Fruit fly (Drosophila melanogaster) whole organism, embryonic: Measurements from ENCODE around the gene CG33203.
A peak's percentile ranks its signal among the peaks of the same experiment; 100 is the strongest.

Experiments
- Antp ChIP-seq: fragments of 200-800 bp; sonication (Bioruptor generic); optimal IDR thresholded peaks from 3 replicates; lab custom pipeline; 2016; ENCODE audit warnings: missing biosample characterization, missing genetic modification characterization
- BtbVII ChIP-seq: fragments of 200-800 bp; sonication (Bioruptor generic); optimal IDR thresholded peaks from 3 replicates; lab custom pipeline; 2017; ENCODE audit warnings: missing biosample characterization, mild to moderate bottlenecking, missing genetic modification characterization
- CG10209 ChIP-seq: fragments of 200-800 bp; sonication (Bioruptor generic); optimal IDR thresholded peaks from 3 replicates; lab custom pipeline; 2017; ENCODE audit warnings: missing biosample characterization, mild to moderate bottlenecking, missing genetic modification characterization, missing genetic modification reagents
- CG10979 ChIP-seq: fragments of 200-800 bp; sonication (Bioruptor generic); optimal IDR thresholded peaks from 2 replicates; lab custom pipeline; 2018; ENCODE audit warnings: missing biosample characterization, mild to moderate bottlenecking, missing genetic modification characterization, moderate library complexity
- CG11696 ChIP-seq: fragments of 200-800 bp; sonication (Bioruptor generic); IDR thresholded peaks from 2 replicates; pipeline ENCODE4 v1.3.6; 2022; ENCODE audit warnings: missing biosample characterization, missing genetic modification characterization
- CG12659 ChIP-seq: fragments of 200-800 bp; sonication (Bioruptor generic); optimal IDR thresholded peaks from 3 replicates; lab custom pipeline; 2017; ENCODE audit warnings: mild to moderate bottlenecking, missing biosample characterization, missing genetic modification reagents, missing genetic modification characterization
- CG13287 ChIP-seq: fragments of 200-800 bp; sonication (Bioruptor generic); IDR thresholded peaks from 2 replicates; pipeline ENCODE4 v1.3.6; 2022; ENCODE audit warnings: missing biosample characterization, missing genetic modification characterization; ENCODE audit not compliant: partially characterized antibody
- CG14441 ChIP-seq: fragments of 200-800 bp; sonication (Bioruptor generic); IDR thresholded peaks from 2 replicates; pipeline ENCODE4 v1.3.6; 2022; ENCODE audit warnings: missing biosample characterization, missing genetic modification characterization
- CG1529 ChIP-seq: fragments of 200-800 bp; sonication (Bioruptor generic); optimal IDR thresholded peaks from 3 replicates; lab custom pipeline; 2018; ENCODE audit warnings: missing biosample characterization, missing genetic modification characterization
- CG1603 ChIP-seq: fragments of 200-800 bp; sonication (Bioruptor generic); optimal IDR thresholded peaks from 2 replicates; lab custom pipeline; 2019; ENCODE audit warnings: missing biosample characterization, mild to moderate bottlenecking, missing genetic modification characterization, moderate library complexity
- CG17385 ChIP-seq: fragments of 200-800 bp; sonication (Bioruptor generic); optimal IDR thresholded peaks from 3 replicates; lab custom pipeline; 2018; ENCODE audit warnings: missing biosample characterization, mild to moderate bottlenecking, missing genetic modification characterization
- CG4617 ChIP-seq: fragments of 200-800 bp; sonication (Bioruptor generic); optimal IDR thresholded peaks from 3 replicates; lab custom pipeline; 2016; ENCODE audit warnings: missing biosample characterization, missing genetic modification characterization, borderline replicate concordance
- CG6654 ChIP-seq: fragments of 200-800 bp; sonication (Bioruptor generic); optimal IDR thresholded peaks from 2 replicates; lab custom pipeline; 2017; ENCODE audit warnings: missing biosample characterization, mild to moderate bottlenecking, missing genetic modification characterization
- CG7839 ChIP-seq: fragments of 200-800 bp; sonication (Bioruptor generic); optimal IDR thresholded peaks from 3 replicates; lab custom pipeline; 2018; ENCODE audit warnings: missing biosample characterization, mild to moderate bottlenecking, missing genetic modification characterization, moderate library complexity
- CG8290 ChIP-seq, 3 experiments: fragments of 200-800 bp; sonication (Bioruptor generic); optimal IDR thresholded peaks; 2 replicates each; lab custom pipeline; 2016 to 2019; ENCODE audit warnings: missing biosample characterization in 3 of 3, missing genetic modification characterization in 3 of 3, mild to moderate bottlenecking in 2 of 3, moderate library complexity in 1 of 3
- CG9609 ChIP-seq: fragments of 200-800 bp; sonication (Bioruptor generic); optimal IDR thresholded peaks from 3 replicates; lab custom pipeline; 2016; ENCODE audit warnings: missing biosample characterization, missing genetic modification characterization
- Dad ChIP-seq: fragments of 200-800 bp; sonication (Bioruptor generic); optimal IDR thresholded peaks from 3 replicates; lab custom pipeline; 2016; ENCODE audit warnings: missing biosample characterization, missing genetic modification characterization
- H15 ChIP-seq: fragments of 200-800 bp; sonication (Bioruptor generic); IDR thresholded peaks from 3 replicates; pipeline ENCODE4 v1.3.6; 2022; ENCODE audit warnings: missing biosample characterization, missing genetic modification characterization
- Hr51 ChIP-seq, 2 experiments: fragments of 200-800 bp; sonication (Bioruptor generic); optimal IDR thresholded peaks; 2 replicates in 1 of 2; 3 replicates in 1 of 2; lab custom pipeline; 2016 to 2018; ENCODE audit warnings: missing biosample characterization in 2 of 2, missing genetic modification characterization in 2 of 2, mild to moderate bottlenecking in 1 of 2, moderate library complexity in 1 of 2
- Hr78 ChIP-seq, 2 experiments: fragments of 200-800 bp in 1 of 2; fragments of >200 bp in 1 of 2; sonication (Bioruptor generic) in 1 of 2; optimal IDR thresholded peaks; 2 replicates each; lab custom pipeline; 2017 to 2019; ENCODE audit warnings: missing biosample characterization in 2 of 2, missing genetic modification characterization in 2 of 2, mild to moderate bottlenecking in 1 of 2, moderate library complexity in 1 of 2
- Lhr ChIP-seq: fragments of 200-800 bp; sonication (Bioruptor generic); optimal IDR thresholded peaks from 3 replicates; lab custom pipeline; 2017; ENCODE audit warnings: mild to moderate bottlenecking, missing biosample characterization, missing genetic modification reagents, missing genetic modification characterization
- Myb ChIP-seq: fragments of 200-800 bp; sonication (Bioruptor generic); optimal IDR thresholded peaks from 2 replicates; lab custom pipeline; 2016; ENCODE audit warnings: missing biosample characterization, missing genetic modification characterization
- Neu2 ChIP-seq: fragments of 200-800 bp; sonication (Bioruptor generic); optimal IDR thresholded peaks from 3 replicates; lab custom pipeline; 2016; ENCODE audit warnings: missing biosample characterization, missing genetic modification characterization, borderline replicate concordance
- NfI ChIP-seq: fragments of 200-800 bp; sonication (Bioruptor generic); optimal IDR thresholded peaks from 3 replicates; lab custom pipeline; 2018; ENCODE audit warnings: missing biosample characterization, mild to moderate bottlenecking, missing genetic modification characterization, moderate library complexity
- Ptx1 ChIP-seq: fragments of 200-800 bp; sonication (Bioruptor generic); IDR thresholded peaks from 2 replicates; pipeline ENCODE4 v1.3.6; 2022; ENCODE audit warnings: missing biosample characterization, missing genetic modification characterization
- Trl ChIP-seq, 3 experiments: fragments of >200 bp in 2 of 3; fragments of 200-800 bp in 1 of 3; sonication (Bioruptor generic) in 1 of 3; optimal IDR thresholded peaks; 2 replicates in 1 of 3; 3 replicates in 2 of 3; lab custom pipeline; 2016 to 2017; ENCODE audit warnings: missing biosample characterization in 1 of 3, missing genetic modification characterization in 1 of 3
- Vsx1 ChIP-seq: fragments of 200-800 bp; sonication (Bioruptor generic); optimal IDR thresholded peaks from 2 replicates; lab custom pipeline; 2017; ENCODE audit warnings: missing biosample characterization, mild to moderate bottlenecking, missing genetic modification characterization, missing genetic modification reagents
- aop ChIP-seq: fragments of 200-800 bp; sonication (Bioruptor generic); IDR thresholded peaks from 2 replicates; pipeline ENCODE4 v1.3.6; 2022; ENCODE audit warnings: missing biosample characterization, missing genetic modification characterization
- az2 ChIP-seq: fragments of 200-800 bp; sonication (Bioruptor generic); optimal IDR thresholded peaks from 3 replicates; lab custom pipeline; 2016; ENCODE audit warnings: missing biosample characterization, missing genetic modification characterization
- dmrt99B ChIP-seq: fragments of 200-800 bp; sonication (Bioruptor generic); optimal IDR thresholded peaks from 2 replicates; lab custom pipeline; 2018; ENCODE audit warnings: missing biosample characterization, mild to moderate bottlenecking, missing genetic modification characterization, moderate library complexity
- ewg ChIP-seq: fragments of 200-800 bp; sonication (Bioruptor generic); optimal IDR thresholded peaks from 3 replicates; lab custom pipeline; 2017; ENCODE audit warnings: mild to moderate bottlenecking, missing biosample characterization, missing genetic modification reagents, missing genetic modification characterization
- fd96Cb ChIP-seq: fragments of 200-800 bp; sonication (Bioruptor generic); optimal IDR thresholded peaks from 2 replicates; lab custom pipeline; 2018; ENCODE audit warnings: missing biosample characterization, mild to moderate bottlenecking, missing genetic modification characterization, moderate library complexity
- fru ChIP-seq: fragments of >200 bp; optimal IDR thresholded peaks from 2 replicates; lab custom pipeline; 2017
- grn ChIP-seq: fragments of 200-800 bp; sonication (Bioruptor generic); optimal IDR thresholded peaks from 3 replicates; lab custom pipeline; 2017; ENCODE audit warnings: missing biosample characterization, missing genetic modification characterization
- ken ChIP-seq: fragments of 200-800 bp; sonication (Bioruptor generic); IDR thresholded peaks from 3 replicates; pipeline ENCODE4 v1.3.6; 2022; ENCODE audit warnings: missing biosample characterization, missing genetic modification characterization
- phol ChIP-seq: fragments of 200-800 bp; sonication (Bioruptor generic); optimal IDR thresholded peaks from 3 replicates; lab custom pipeline; 2018; ENCODE audit warnings: missing biosample characterization, mild to moderate bottlenecking, missing genetic modification characterization, moderate library complexity
- sd ChIP-seq: fragments of 200-800 bp; sonication (Bioruptor generic); optimal IDR thresholded peaks from 3 replicates; lab custom pipeline; 2018; ENCODE audit warnings: missing biosample characterization, mild to moderate bottlenecking, missing genetic modification characterization, moderate library complexity
- sisA ChIP-seq: fragments of 200-800 bp; sonication (Bioruptor generic); IDR thresholded peaks from 2 replicates; pipeline ENCODE4 v1.3.6; 2022; ENCODE audit warnings: missing biosample characterization, missing genetic modification characterization
- sqz ChIP-seq: fragments of 200-800 bp; sonication (Bioruptor generic); optimal IDR thresholded peaks from 3 replicates; lab custom pipeline; 2018; ENCODE audit warnings: missing biosample characterization, mild to moderate bottlenecking, missing genetic modification characterization
- ssp ChIP-seq: fragments of 200-800 bp; sonication (Bioruptor generic); IDR thresholded peaks from 2 replicates; pipeline ENCODE4 v1.3.6; 2022; ENCODE audit warnings: missing biosample characterization, missing genetic modification characterization
- tll ChIP-seq, 2 experiments: fragments of 200-800 bp in 1 of 2; fragments of >200 bp in 1 of 2; sonication (Bioruptor generic) in 1 of 2; optimal IDR thresholded peaks; 2 replicates each; lab custom pipeline; 2017 to 2019; ENCODE audit warnings: missing biosample characterization in 2 of 2, missing genetic modification characterization in 2 of 2, mild to moderate bottlenecking in 1 of 2, moderate library complexity in 1 of 2
- unc-4 ChIP-seq: fragments of 200-800 bp; sonication (Bioruptor generic); IDR thresholded peaks from 2 replicates; pipeline ENCODE4 v1.3.6; 2022; ENCODE audit warnings: missing biosample characterization, missing genetic modification characterization; ENCODE audit not compliant: partially characterized antibody
- unpg ChIP-seq: fragments of 200-800 bp; sonication (Bioruptor generic); optimal IDR thresholded peaks from 3 replicates; lab custom pipeline; 2018; ENCODE audit warnings: missing biosample characterization, mild to moderate bottlenecking, missing genetic modification characterization, moderate library complexity
- vfl ChIP-seq: fragments of 200-800 bp; sonication (Bioruptor generic); optimal IDR thresholded peaks from 2 replicates; lab custom pipeline; 2016; ENCODE audit warnings: missing biosample characterization, missing genetic modification characterization
- vvl ChIP-seq: fragments of 200-800 bp; sonication (Bioruptor generic); IDR thresholded peaks from 2 replicates; pipeline ENCODE4 v1.3.6; 2022; ENCODE audit warnings: missing biosample characterization, missing genetic modification characterization
- zen ChIP-seq: fragments of 200-800 bp; sonication (Bioruptor generic); optimal IDR thresholded peaks from 3 replicates; lab custom pipeline; 2018; ENCODE audit warnings: missing biosample characterization, mild to moderate bottlenecking, missing genetic modification characterization, moderate library complexity
- zf30C ChIP-seq: fragments of 200-800 bp; sonication (Bioruptor generic); optimal IDR thresholded peaks from 3 replicates; lab custom pipeline; 2018; ENCODE audit warnings: missing biosample characterization, mild to moderate bottlenecking, missing genetic modification characterization

The CG33203 gene

DNA sequence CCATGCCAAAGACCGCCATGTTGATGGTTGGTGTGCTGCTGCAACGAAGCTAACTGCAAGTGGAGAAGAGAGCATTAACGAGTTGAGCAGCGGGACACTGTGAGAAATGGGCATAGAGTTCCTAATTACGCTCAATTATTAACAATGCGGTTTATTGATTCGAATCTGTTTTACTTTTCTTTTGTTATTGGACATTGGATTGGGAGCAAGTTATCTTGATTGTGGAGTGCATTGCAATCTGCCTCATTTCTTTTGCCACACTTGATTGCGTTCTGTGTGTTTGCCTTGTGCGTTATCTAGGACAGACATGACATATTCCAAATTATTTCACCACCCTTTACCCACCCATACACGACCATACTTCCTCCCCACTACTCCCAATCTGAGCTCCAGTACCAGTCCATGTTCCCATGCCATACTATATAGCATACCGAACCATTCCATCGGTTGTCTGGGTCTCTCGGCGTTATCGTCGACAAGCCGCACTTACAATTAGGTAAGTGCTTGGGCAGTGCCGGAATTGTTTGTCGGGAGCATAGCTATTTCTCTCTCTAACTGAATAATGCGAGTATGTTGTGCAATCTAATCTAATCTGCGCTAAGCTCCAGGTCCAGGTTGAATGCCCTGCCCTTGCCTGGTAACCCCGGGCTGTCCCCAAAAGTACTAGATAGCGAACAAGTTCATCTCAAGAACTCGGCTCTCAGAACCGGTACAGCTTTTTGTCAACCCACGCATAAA lies 30.1 kb downstream of the CG33203 start (continued):
- TF ChIP-seq Antp (GFP tag; lab: Kevin White, UChicago) (peak; percentile 54), CG6654 (GFP tag; lab: Kevin White, UChicago) (no peak), zf30C (GFP tag; lab: Kevin White, UChicago) (peak; percentile 33), ssp (no peak), Neu2 (GFP tag; lab: Kevin White, UChicago) (no peak), fd96Cb (tag; lab: Kevin White, UChicago) (peak; percentile 29), CG10979 (tag; lab: Kevin White, UChicago) (peak; percentile 60), Trl (optimal IDR thresholded peaks at IDR 0.05; lab: Kevin White, UChicago) (no peak), Trl (GFP tag; optimal IDR thresholded peaks at IDR 0.05; lab: Kevin White, UChicago) (peak; percentile 35), CG8290 (GFP tag; optimal IDR thresholded peaks at IDR 0.05; lab: Kevin White, UChicago) (no peak), CG8290 (tag; optimal IDR thresholded peaks at IDR 0.05; lab: Kevin White, UChicago) (peak in 1 of 2 experiments; percentile 65), unc-4 (GFP tag; lab: Robert Waterston, UW) (no peak), Vsx1 (no peak), Myb (GFP tag; lab: Kevin White, UChicago) (peak; percentile 1), aop (GFP tag; lab: Robert Waterston, UW) (no peak), CG13287 (no peak), Dad (GFP tag; lab: Kevin White, UChicago) (peak; percentile 17), phol (tag; lab: Kevin White, UChicago) (peak; percentile 56), CG14441 (GFP tag; lab: Robert Waterston, UW) (peak; percentile 45), BtbVII (no peak), Hr51 (GFP tag; optimal IDR thresholded peaks at IDR 0.05; lab: Kevin White, UChicago) (peak in 1 of 2 experiments; percentile 50), Ptx1 (GFP tag; lab: Robert Waterston, UW) (peak; percentile 64), CG17385 (peak; percentile 51), ken (GFP tag; lab: Robert Waterston, UW) (peak; percentile 57; the same call in 1 of the 3 replicates), Lhr (GFP tag; lab: Kevin White, UChicago) (no peak), az2 (GFP tag; lab: Kevin White, UChicago) (peak; percentile 17), CG11696 (GFP tag; lab: Robert Waterston, UW) (no peak; the same call in 1 of the 2 replicates), CG7839 (tag; lab: Kevin White, UChicago) (peak; percentile 58), unpg (GFP tag; lab: Kevin White, UChicago) (peak; percentile 48), sisA (GFP tag; lab: Robert Waterston, UW) (peak; percentile 49), fru (no peak), vfl (GFP tag; lab: Kevin White, UChicago) (no peak), ewg (peak; percentile 35), zen (tag; lab: Kevin White, UChicago) (no peak), sd (tag; lab: Kevin White, UChicago) (no peak), CG4617 (no peak), CG12659 (peak; percentile 27), NfI (GFP tag; lab: Kevin White, UChicago) (peak; percentile 10), CG1529 (GFP tag; lab: Kevin White, UChicago) (peak; percentile 62), sqz (GFP tag; lab: Kevin White, UChicago) (no peak), H15 (GFP tag; lab: Robert Waterston, UW) (peak; percentile 58; the same call in 1 of the 3 replicates), CG10209 (GFP tag; lab: Kevin White, UChicago) (peak; percentile 42), grn (GFP tag; lab: Kevin White, UChicago) (peak; percentile 53), CG1603 (tag; lab: Kevin White, UChicago) (peak; percentile 75), tll (GFP tag; optimal IDR thresholded peaks at IDR 0.05; lab: Kevin White, UChicago) (no peak), dmrt99B (tag; lab: Kevin White, UChicago) (peak; percentile 68), CG9609 (GFP tag; lab: Kevin White, UChicago) (peak; percentile 1), Hr78 (GFP tag; optimal IDR thresholded peaks at IDR 0.05; lab: Kevin White, UChicago) (no peak), vvl (peak; percentile 34; the same call in 1 of the 2 replicates)
